Worm (Caenorhabditis elegans): ENCODE results near the gene C37E2.2.

DNA sequence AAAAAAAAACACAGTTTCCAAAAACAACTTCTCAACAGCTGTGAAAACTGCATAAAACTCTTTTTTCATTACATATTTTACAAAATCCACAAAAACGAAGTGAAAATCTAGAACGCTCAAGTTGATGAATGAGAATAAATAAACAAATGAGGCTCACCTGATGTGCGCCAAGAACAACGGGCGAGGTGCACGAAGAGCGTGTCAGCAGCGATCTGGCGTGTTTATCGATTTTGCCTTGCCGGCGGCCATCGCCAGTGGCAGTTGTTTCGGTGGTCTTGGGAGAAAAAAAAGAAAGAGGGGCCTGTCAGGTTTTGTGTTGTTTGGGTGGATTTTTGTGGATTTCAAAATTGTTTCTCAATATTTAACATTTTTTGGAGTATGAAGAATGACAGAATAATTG lies 2.0 kb upstream of the C37E2.2 start, which contains the start of gene idhb-1:
- no peak for TF ChIP-seq ceh-36 (tag; optimal IDR thresholded peaks at IDR 0.05)
- TF ChIP-seq sea-1 (GFP tag; conservative IDR thresholded peaks at IDR 0.05), result no peak
- no peak for TF ChIP-seq aly-1 (tag; optimal IDR thresholded peaks at IDR 0.05)
- TF ChIP-seq ama-1 (optimal IDR thresholded peaks at IDR 0.05), result no peak
- TF ChIP-seq hmbx-1 (tag; optimal IDR thresholded peaks at IDR 0.05), result no peak
